Worm (Caenorhabditis elegans): Measurements from ENCODE around the gene rsef-1.

ce11 chrX:3063274-3063673 is 4.1 kb upstream of the rsef-1 start, which contains the start of gene ceh-30:
- no peak for TF ChIP-seq fos-1 (tag; optimal IDR thresholded peaks at IDR 0.05)
- TF ChIP-seq zag-1 (tag; optimal IDR thresholded peaks at IDR 0.05) = no peak
- no peak for TF ChIP-seq fkh-10 (GFP tag; optimal IDR thresholded peaks at IDR 0.05)
- no peak for TF ChIP-seq ceh-28 (tag; optimal IDR thresholded peaks at IDR 0.05)
- no peak for TF ChIP-seq ztf-4 (tag; optimal IDR thresholded peaks at IDR 0.05)
- no peak for TF ChIP-seq jun-1 (tag; optimal IDR thresholded peaks at IDR 0.05)
- no peak for TF ChIP-seq eor-1 (tag; optimal IDR thresholded peaks at IDR 0.05)
- no peak for TF ChIP-seq pha-4 (tag; optimal IDR thresholded peaks at IDR 0.05)
- TF ChIP-seq skn-1 (tag; optimal IDR thresholded peaks at IDR 0.05) = no peak
- no peak for TF ChIP-seq ZK546.5 (tag; optimal IDR thresholded peaks at IDR 0.05)
- TF ChIP-seq nhr-77 (tag; optimal IDR thresholded peaks at IDR 0.05) = no peak
